Fruit fly (Drosophila melanogaster) whole organism, wandering third instar larva: ENCODE data around the gene CG43057.

Source experiments
- Abd-B ChIP-seq: fragments of >200 bp; optimal IDR thresholded peaks from 2 replicates; lab custom pipeline; 2017; ENCODE audit warnings: missing biosample characterization, missing genetic modification characterization
- CG32264 ChIP-seq: fragments of 200-800 bp; sonication (Bioruptor generic); optimal IDR thresholded peaks from 2 replicates; lab custom pipeline; 2016; ENCODE audit warnings: missing biosample characterization, missing genetic modification characterization
- CG9705 ChIP-seq: fragments of 200-800 bp; sonication (Bioruptor generic); optimal IDR thresholded peaks from 2 replicates; lab custom pipeline; 2018; ENCODE audit warnings: missing biosample characterization, mild to moderate bottlenecking, missing genetic modification characterization
- CrebA ChIP-seq: fragments of 200-800 bp; sonication (Bioruptor generic); optimal IDR thresholded peaks from 2 replicates; lab custom pipeline; 2016; ENCODE audit warnings: missing biosample characterization, mild to moderate bottlenecking, missing genetic modification characterization, borderline replicate concordance
- Dfd ChIP-seq: fragments of >200 bp; optimal IDR thresholded peaks from 2 replicates; lab custom pipeline; 2017; ENCODE audit warnings: missing biosample characterization, missing genetic modification characterization
- Dif ChIP-seq: fragments of 200-275, 200-300 bp; sonication (Bioruptor generic); optimal IDR thresholded peaks from 2 replicates; lab custom pipeline; 2018; ENCODE audit warnings: missing biosample characterization, missing genetic modification characterization; ENCODE audit not compliant: partially characterized antibody
- GATAd ChIP-seq: sonication (Bioruptor generic); optimal IDR thresholded peaks from 2 replicates; lab custom pipeline; 2016; ENCODE audit warnings: missing biosample characterization, missing genetic modification characterization
- HLH106 ChIP-seq: fragments of 200-800 bp; optimal IDR thresholded peaks from 3 replicates; lab custom pipeline; 2019; ENCODE audit warnings: missing biosample characterization, mild to moderate bottlenecking, missing genetic modification characterization, moderate library complexity
- Hnf4 ChIP-seq: fragments of 200-800 bp; sonication (Bioruptor generic); optimal IDR thresholded peaks from 2 replicates; lab custom pipeline; 2016; ENCODE audit warnings: missing biosample characterization, mild to moderate bottlenecking, missing genetic modification characterization
- Hr78 ChIP-seq: fragments of >200 bp; optimal IDR thresholded peaks from 2 replicates; lab custom pipeline; 2017; ENCODE audit warnings: missing biosample characterization, missing genetic modification characterization
- Hr83 ChIP-seq: fragments of 200-300 bp; sonication (Bioruptor generic); optimal IDR thresholded peaks from 2 replicates; lab custom pipeline; 2016; ENCODE audit warnings: missing biosample characterization, mild to moderate bottlenecking, missing genetic modification characterization, moderate library complexity; ENCODE audit not compliant: poor library complexity, severe bottlenecking
- Jra ChIP-seq: sonication (Bioruptor generic); optimal IDR thresholded peaks from 2 replicates; lab custom pipeline; 2016; ENCODE audit warnings: missing biosample characterization, missing genetic modification characterization
- Mio ChIP-seq: sonication (Bioruptor generic); optimal IDR thresholded peaks from 2 replicates; lab custom pipeline; 2016; ENCODE audit warnings: missing biosample characterization, missing genetic modification characterization
- Myc ChIP-seq: fragments of >200 bp; optimal IDR thresholded peaks from 2 replicates; lab custom pipeline; 2017
- N ChIP-seq: fragments of >200 bp; optimal IDR thresholded peaks from 2 replicates; lab custom pipeline; 2018; ENCODE audit warnings: missing biosample characterization, missing external identifiers, missing genetic modification characterization
- OdsH ChIP-seq: fragments of 200-800 bp; sonication (Bioruptor generic); optimal IDR thresholded peaks from 2 replicates; lab custom pipeline; 2016; ENCODE audit warnings: missing biosample characterization, mild to moderate bottlenecking, missing genetic modification characterization
- Rel ChIP-seq, 2 experiments: fragments of 200-800 bp; sonication (Bioruptor generic) in 1 of 2; optimal IDR thresholded peaks; 2 replicates in 1 of 2; 3 replicates in 1 of 2; lab custom pipeline; 2016 to 2019; ENCODE audit warnings: mild to moderate bottlenecking in 2 of 2, missing biosample characterization in 2 of 2, missing genetic modification characterization in 2 of 2, moderate library complexity in 1 of 2
- Sp1 ChIP-seq: fragments of 200-800 bp; sonication (Bioruptor generic); optimal IDR thresholded peaks from 3 replicates; lab custom pipeline; 2019; ENCODE audit warnings: missing biosample characterization, mild to moderate bottlenecking, missing genetic modification characterization, moderate library complexity
- Vsx2 ChIP-seq: fragments of 200-300, 225-300 bp; sonication (Bioruptor generic); optimal IDR thresholded peaks from 2 replicates; lab custom pipeline; 2018; ENCODE audit warnings: missing biosample characterization, missing genetic modification characterization; ENCODE audit not compliant: partially characterized antibody
- br ChIP-seq: fragments of 200-800 bp; sonication (Bioruptor generic); optimal IDR thresholded peaks from 2 replicates; lab custom pipeline; 2016; ENCODE audit warnings: missing biosample characterization, missing genetic modification characterization
- brk ChIP-seq: fragments of 200-800 bp; sonication (Bioruptor generic); optimal IDR thresholded peaks from 2 replicates; lab custom pipeline; 2016; ENCODE audit warnings: missing biosample characterization, mild to moderate bottlenecking, missing genetic modification characterization
- dl ChIP-seq, 2 experiments: fragments of 175-275, 200-275 bp in 1 of 2; fragments of 200-275 bp in 1 of 2; sonication (Bioruptor generic); optimal IDR thresholded peaks; lab custom pipeline; 2018; ENCODE audit warnings: mild to moderate bottlenecking in 2 of 2, missing biosample characterization in 2 of 2, missing genetic modification characterization in 2 of 2, moderate library complexity in 2 of 2; ENCODE audit not compliant: partially characterized antibody in 2 of 2, insufficient read depth in 1 of 2
- dmrt93B ChIP-seq: fragments of 200-800 bp; sonication (Bioruptor generic); optimal IDR thresholded peaks from 2 replicates; lab custom pipeline; 2018; ENCODE audit warnings: missing biosample characterization, mild to moderate bottlenecking, missing genetic modification characterization
- dsf ChIP-seq: sonication (Bioruptor generic); optimal IDR thresholded peaks from 2 replicates; lab custom pipeline; 2016; ENCODE audit warnings: missing biosample characterization, missing genetic modification characterization, borderline replicate concordance
- ey ChIP-seq: fragments of 200-800 bp; sonication (Bioruptor generic); optimal IDR thresholded peaks from 2 replicates; lab custom pipeline; 2016; ENCODE audit warnings: missing biosample characterization, missing genetic modification characterization
- foxo ChIP-seq, 2 experiments: fragments of 200-800 bp; sonication (Bioruptor generic); optimal IDR thresholded peaks; 2 replicates in 1 of 2; 3 replicates in 1 of 2; lab custom pipeline; 2016 to 2017; ENCODE audit warnings: missing biosample characterization in 2 of 2, missing genetic modification characterization in 2 of 2
- fru ChIP-seq: fragments of 200-800 bp; sonication (Bioruptor generic); optimal IDR thresholded peaks from 3 replicates; lab custom pipeline; 2016; ENCODE audit warnings: missing biosample characterization, mild to moderate bottlenecking, missing genetic modification characterization
- h ChIP-seq: fragments of 200-800 bp; sonication (Bioruptor generic); optimal IDR thresholded peaks from 3 replicates; lab custom pipeline; 2016; ENCODE audit warnings: missing biosample characterization, mild to moderate bottlenecking, missing genetic modification characterization
- jim ChIP-seq: fragments of 175-275, 200-325 bp; sonication (Bioruptor generic); optimal IDR thresholded peaks from 2 replicates; lab custom pipeline; 2016; ENCODE audit warnings: missing biosample characterization, mild to moderate bottlenecking, missing genetic modification characterization
- lola ChIP-seq: fragments of >200 bp; optimal IDR thresholded peaks from 2 replicates; lab custom pipeline; 2017; ENCODE audit warnings: missing biosample characterization, missing genetic modification characterization
- pan ChIP-seq: fragments of >200 bp; optimal IDR thresholded peaks from 2 replicates; lab custom pipeline; 2017
- psq ChIP-seq: fragments of 200-800 bp; sonication (Bioruptor generic); optimal IDR thresholded peaks from 3 replicates; lab custom pipeline; 2017; ENCODE audit warnings: missing biosample characterization, mild to moderate bottlenecking, missing genetic modification characterization, moderate library complexity
- rgr ChIP-seq: fragments of 200-800 bp; sonication (Bioruptor generic); optimal IDR thresholded peaks from 3 replicates; lab custom pipeline; 2016; ENCODE audit warnings: missing biosample characterization, mild to moderate bottlenecking, missing genetic modification characterization
- sage ChIP-seq: fragments of 200-800 bp; sonication (Bioruptor generic); optimal IDR thresholded peaks from 2 replicates; lab custom pipeline; 2016; ENCODE audit warnings: missing biosample characterization, mild to moderate bottlenecking, missing genetic modification characterization
- sv ChIP-seq: fragments of 200-800 bp; sonication (Bioruptor generic); optimal IDR thresholded peaks from 3 replicates; lab custom pipeline; 2016; ENCODE audit warnings: missing biosample characterization, missing genetic modification characterization
- tai ChIP-seq: sonication (Bioruptor generic); optimal IDR thresholded peaks from 2 replicates; lab custom pipeline; 2016; ENCODE audit warnings: missing biosample characterization, missing genetic modification characterization
- usp ChIP-seq: fragments of >200 bp; optimal IDR thresholded peaks from 2 replicates; lab custom pipeline; 2017; ENCODE audit warnings: missing biosample characterization, missing genetic modification characterization
- woc ChIP-seq: sonication (Bioruptor generic); optimal IDR thresholded peaks from 2 replicates; lab custom pipeline; 2016; ENCODE audit warnings: missing biosample characterization, mild to moderate bottlenecking, missing genetic modification characterization

CG43057 gene

dm6 chr2L:8279400-8280065 lies 35.7 kb upstream of the CG43057 start (continued):
- peak; percentile 6 for TF ChIP-seq Hr83 (GFP tag; lab: Kevin White, UChicago)

- TF ChIP-seq CG32264 (GFP tag; lab: Kevin White, UChicago) (peak; percentile 86), lola (GFP tag; lab: Kevin White, UChicago) (no peak), CG9705 (GFP tag; lab: Kevin White, UChicago) (peak; percentile 94), fru (GFP tag; lab: Kevin White, UChicago) (peak; percentile 98), sv (GFP tag; lab: Kevin White, UChicago) (peak; percentile 97), Sp1 (peak; percentile 99), foxo (GFP tag; optimal IDR thresholded peaks at IDR 0.05; lab: Kevin White, UChicago) (peak; percentile 50 to 99), Rel (GFP tag; optimal IDR thresholded peaks at IDR 0.05; lab: Kevin White, UChicago) (peak; percentile 98), Rel (tag; optimal IDR thresholded peaks at IDR 0.05; lab: Kevin White, UChicago) (peak; percentile 79), pan (lab: Kevin White, UChicago) (no peak), Abd-B (GFP tag; lab: Kevin White, UChicago) (no peak), jim (no peak), br (GFP tag; lab: Kevin White, UChicago) (peak; percentile 98), Mio (GFP tag; lab: Kevin White, UChicago) (peak; percentile 73), Vsx2 (GFP tag; lab: Kevin White, UChicago) (peak; percentile 7), Hr78 (no peak), N (GFP tag; lab: Kevin White, UChicago) (no peak), Dfd (GFP tag; lab: Kevin White, UChicago) (peak; percentile 27), woc (GFP tag; lab: Kevin White, UChicago) (peak; percentile 95), GATAd (GFP tag; lab: Kevin White, UChicago) (peak; percentile 33), Hr83 (GFP tag; lab: Kevin White, UChicago) (peak; percentile 0), dsf (GFP tag; lab: Kevin White, UChicago) (peak; percentile 92), Hnf4 (GFP tag; lab: Kevin White, UChicago) (peak; percentile 98), dl (GFP tag; optimal IDR thresholded peaks at IDR 0.05; lab: Kevin White, UChicago; ENCODE audit: insufficient read depth in 1 of 2, partially characterized antibody in 2 of 2) (peak; percentile 37 to 64), tai (peak; percentile 93), Jra (GFP tag; lab: Kevin White, UChicago) (peak; percentile 96), h (GFP tag; lab: Kevin White, UChicago) (peak; percentile 99), usp (GFP tag; lab: Kevin White, UChicago) (no peak), psq (GFP tag; lab: Kevin White, UChicago) (peak; percentile 98), OdsH (GFP tag; lab: Kevin White, UChicago) (peak; percentile 99), sage (peak; percentile 98), CrebA (GFP tag; lab: Kevin White, UChicago) (peak; percentile 94), ey (peak; percentile 97), rgr (peak; percentile 99), HLH106 (tag; lab: Kevin White, UChicago) (peak; percentile 96), brk (GFP tag; lab: Kevin White, UChicago) (peak; percentile 99), Dif (GFP tag; lab: Kevin White, UChicago) (peak; percentile 78), dmrt93B (GFP tag; lab: Kevin White, UChicago) (peak; percentile 94), Myc (no peak)
Observed at dm6 chr2L:8277561-8278201, 33.9 kb upstream of the CG43057 start.
